Worm (Caenorhabditis elegans) whole organism, L3 larva: ENCODE data around the gene DC2.5.

Source experiments
- R02D3.7 ChIP-seq: fragments of 150-350 bp; optimal IDR thresholded peaks from 2 replicates; lab custom pipeline; 2014; ENCODE audit warnings: missing biosample characterization, missing genetic modification characterization
- ZK546.5 ChIP-seq: sonication (generic microtip); optimal IDR thresholded peaks from 2 replicates; lab custom pipeline; 2017; ENCODE audit warnings: missing biosample characterization, missing genetic modification characterization
- ama-1 ChIP-seq: fragments of 150-350 bp; optimal IDR thresholded peaks from 2 replicates; lab custom pipeline; 2018
- ceh-16 ChIP-seq: sonication (generic microtip); optimal IDR thresholded peaks from 2 replicates; lab custom pipeline; 2017; ENCODE audit warnings: missing biosample characterization, missing genetic modification characterization
- ceh-82 ChIP-seq: fragments of 150-350 bp; optimal IDR thresholded peaks from 2 replicates; lab custom pipeline; 2014; ENCODE audit warnings: missing biosample characterization, missing genetic modification characterization
- ceh-9 ChIP-seq: sonication (generic microtip); optimal IDR thresholded peaks from 2 replicates; lab custom pipeline; 2018; ENCODE audit warnings: missing biosample characterization, missing genetic modification characterization
- egl-27 ChIP-seq: sonication (generic microtip); optimal IDR thresholded peaks from 4 replicates; lab custom pipeline; 2017; ENCODE audit warnings: missing biosample characterization, missing genetic modification reagents, missing genetic modification characterization
- egl-5 ChIP-seq: fragments of 150-350 bp; optimal IDR thresholded peaks from 2 replicates; lab custom pipeline; 2017; ENCODE audit warnings: missing biosample characterization, missing genetic modification reagents, missing genetic modification characterization, inconsistent platforms
- elt-2 ChIP-seq: sonication (generic microtip); optimal IDR thresholded peaks from 2 replicates; lab custom pipeline; 2016; ENCODE audit warnings: missing genetic modification reagents, mild to moderate bottlenecking, missing genetic modification characterization, missing compliant biosample characterization
- eor-1 ChIP-seq, 2 experiments: fragments of 150-350 bp; optimal IDR thresholded peaks; 2 replicates each; lab custom pipeline; 2014 to 2018; ENCODE audit warnings: missing biosample characterization in 2 of 2, missing genetic modification characterization in 2 of 2
- hmg-11 ChIP-seq: sonication (generic microtip); optimal IDR thresholded peaks from 2 replicates; lab custom pipeline; 2016; ENCODE audit warnings: missing genetic modification characterization, missing compliant biosample characterization
- lin-39 ChIP-seq: fragments of 150-350 bp; optimal IDR thresholded peaks from 2 replicates; lab custom pipeline; 2018; ENCODE audit warnings: missing biosample characterization, missing genetic modification reagents, missing genetic modification characterization
- mdl-1 ChIP-seq: fragments of 150-350 bp; optimal IDR thresholded peaks from 2 replicates; lab custom pipeline; 2014; ENCODE audit warnings: missing biosample characterization, missing genetic modification characterization
- mml-1 ChIP-seq: fragments of 150-350 bp; sonication (generic microtip); optimal IDR thresholded peaks from 3 replicates; lab custom pipeline; 2014; ENCODE audit warnings: missing biosample characterization, missing genetic modification characterization
- nfya-1 ChIP-seq: sonication (generic microtip); optimal IDR thresholded peaks from 2 replicates; lab custom pipeline; 2017; ENCODE audit warnings: missing genetic modification characterization, mild to moderate bottlenecking, missing compliant biosample characterization, antibody characterized with exemption, moderate library complexity; ENCODE audit not compliant: insufficient read depth
- nhr-23 ChIP-seq: fragments of 150-350 bp; optimal IDR thresholded peaks from 2 replicates; lab custom pipeline; 2014; ENCODE audit warnings: missing biosample characterization, missing genetic modification reagents, missing genetic modification characterization
- nhr-76 ChIP-seq: fragments of 150-350 bp; sonication (generic microtip); optimal IDR thresholded peaks from 5 replicates; lab custom pipeline; 2014; ENCODE audit warnings: missing biosample characterization, missing genetic modification characterization
- pqm-1 ChIP-seq: fragments of 150-350 bp; optimal IDR thresholded peaks from 2 replicates; lab custom pipeline; 2017; ENCODE audit warnings: missing biosample characterization, missing genetic modification characterization, inconsistent platforms
- snpc-4 ChIP-seq: fragments of 150-350 bp; optimal IDR thresholded peaks from 2 replicates; lab custom pipeline; 2014; ENCODE audit warnings: missing biosample characterization, missing genetic modification characterization
- ztf-4 ChIP-seq: fragments of 150-350 bp; optimal IDR thresholded peaks from 2 replicates; lab custom pipeline; 2014; ENCODE audit warnings: missing biosample characterization, missing genetic modification characterization

Gene DC2.5

ce11 chrV:174520-174919 is 38.1 kb downstream of the DC2.5 start:
- no peak for TF ChIP-seq nhr-23
- TF ChIP-seq nfya-1 (tag; lab: Kevin White, UChicago) = peak; percentile 56

ce11 chrV:173437-173836 is 39.1 kb downstream of the DC2.5 start:
- TF ChIP-seq ceh-82 = no peak
- TF ChIP-seq nfya-1 (tag; lab: Kevin White, UChicago) = peak; percentile 8

ce11 chrV:172110-172509 is 40.5 kb downstream of the DC2.5 start, which contains the start of gene cfap-36:
Gene cfap-36, minus strand, starts transcription at chrV:172210.
- no peak for TF ChIP-seq nhr-76

- no peak for TF ChIP-seq ama-1 (lab: Kevin White, UChicago)
- no peak for TF ChIP-seq ztf-4 (tag; lab: Kevin White, UChicago)
- no peak for TF ChIP-seq lin-39
- TF ChIP-seq ZK546.5 (tag; lab: Kevin White, UChicago) = no peak
- no peak for TF ChIP-seq snpc-4 (tag; lab: Kevin White, UChicago)
- TF ChIP-seq ceh-82 = no peak
- no peak for TF ChIP-seq egl-5 (tag; lab: Kevin White, UChicago)
- TF ChIP-seq mml-1 = no peak
- no peak for TF ChIP-seq egl-27 (tag; lab: Kevin White, UChicago)
- no peak for TF ChIP-seq ceh-16 (tag; lab: Kevin White, UChicago)
- no peak for TF ChIP-seq mdl-1 (tag; lab: Kevin White, UChicago)
- no peak for TF ChIP-seq eor-1 (tag; optimal IDR thresholded peaks at IDR 0.05; lab: Kevin White, UChicago)
- TF ChIP-seq ceh-9 = no peak
- TF ChIP-seq R02D3.7 = no peak
- no peak for TF ChIP-seq pqm-1 (tag; lab: Kevin White, UChicago)
- no peak for TF ChIP-seq nhr-76
- TF ChIP-seq elt-2 = no peak
- TF ChIP-seq hmg-11 (tag; lab: Kevin White, UChicago) = no peak
These were observed 45.9 kb downstream of the DC2.5 start, which contains the start of gene Y108G3AL.2 for ce11 chrV:166687-167086. Gene Y108G3AL.2, plus strand, starts transcription at chrV:166987.
